Fruit fly (Drosophila melanogaster) whole organism, embryonic: ENCODE results near the gene Leash.

Experiments used
- Abd-B ChIP-seq: fragments of 200-800 bp; sonication (Bioruptor generic); optimal IDR thresholded peaks from 2 replicates; lab custom pipeline; 2018; ENCODE audit warnings: missing biosample characterization, mild to moderate bottlenecking, missing genetic modification characterization, moderate library complexity
- Ada2b ChIP-seq: fragments of 200-800 bp; sonication (Bioruptor generic); IDR thresholded peaks from 2 replicates; pipeline ENCODE4 v1.3.6; 2022; ENCODE audit warnings: missing biosample characterization, missing genetic modification characterization
- Asciz ChIP-seq: fragments of 200-800 bp; sonication (Bioruptor generic); optimal IDR thresholded peaks from 2 replicates; lab custom pipeline; 2017; ENCODE audit warnings: missing biosample characterization, mild to moderate bottlenecking, missing genetic modification characterization, missing genetic modification reagents
- CG10147 ChIP-seq: fragments of 200-800 bp; sonication (Bioruptor generic); optimal IDR thresholded peaks from 2 replicates; lab custom pipeline; 2019; ENCODE audit warnings: missing biosample characterization, mild to moderate bottlenecking, missing genetic modification characterization, moderate library complexity
- CG10209 ChIP-seq: fragments of 200-800 bp; sonication (Bioruptor generic); optimal IDR thresholded peaks from 3 replicates; lab custom pipeline; 2017; ENCODE audit warnings: missing biosample characterization, mild to moderate bottlenecking, missing genetic modification characterization, missing genetic modification reagents
- CG10565 ChIP-seq: fragments of 200-800 bp; sonication (Bioruptor generic); optimal IDR thresholded peaks from 3 replicates; lab custom pipeline; 2016; ENCODE audit warnings: missing biosample characterization, mild to moderate bottlenecking, missing genetic modification characterization
- CG13296 ChIP-seq: fragments of 200-800 bp; sonication (Bioruptor generic); optimal IDR thresholded peaks from 3 replicates; lab custom pipeline; 2018; ENCODE audit warnings: missing biosample characterization, mild to moderate bottlenecking, missing genetic modification characterization
- CG13624 ChIP-seq: fragments of 200-800 bp; sonication (Bioruptor generic); optimal IDR thresholded peaks from 2 replicates; lab custom pipeline; 2016; ENCODE audit warnings: missing biosample characterization, missing genetic modification characterization
- CG14441 ChIP-seq: fragments of 200-800 bp; sonication (Bioruptor generic); IDR thresholded peaks from 2 replicates; pipeline ENCODE4 v1.3.6; 2022; ENCODE audit warnings: missing biosample characterization, missing genetic modification characterization
- CG1647 ChIP-seq: fragments of 200-800 bp; sonication (Bioruptor generic); optimal IDR thresholded peaks from 3 replicates; lab custom pipeline; 2016; ENCODE audit warnings: missing biosample characterization, missing genetic modification characterization
- CG16815 ChIP-seq: fragments of 200-800 bp; sonication (Bioruptor generic); optimal IDR thresholded peaks from 3 replicates; lab custom pipeline; 2017; ENCODE audit warnings: missing biosample characterization, mild to moderate bottlenecking, missing genetic modification characterization
- CG17359 ChIP-seq: fragments of 200-800 bp; sonication (Bioruptor generic); optimal IDR thresholded peaks from 3 replicates; lab custom pipeline; 2018; ENCODE audit warnings: missing biosample characterization, mild to moderate bottlenecking, missing genetic modification characterization, moderate library complexity
- CG17361 ChIP-seq: fragments of 200-800 bp; sonication (Bioruptor generic); IDR thresholded peaks from 3 replicates; pipeline ENCODE4 v1.3.6; 2022; ENCODE audit warnings: missing biosample characterization, missing genetic modification characterization
- CG2116 ChIP-seq: fragments of 200-800 bp; sonication (Bioruptor generic); optimal IDR thresholded peaks from 3 replicates; lab custom pipeline; 2018; ENCODE audit warnings: missing biosample characterization, mild to moderate bottlenecking, missing genetic modification characterization
- CG2712 ChIP-seq: fragments of 200-800 bp; optimal IDR thresholded peaks from 3 replicates; lab custom pipeline; 2019; ENCODE audit warnings: missing biosample characterization, mild to moderate bottlenecking, missing genetic modification characterization, moderate library complexity
- CG30020 ChIP-seq: fragments of 200-800 bp; optimal IDR thresholded peaks from 2 replicates; lab custom pipeline; 2019; ENCODE audit warnings: missing biosample characterization, mild to moderate bottlenecking, missing genetic modification characterization, moderate library complexity
- CG3065 ChIP-seq: fragments of 200-800 bp; sonication (Bioruptor generic); optimal IDR thresholded peaks from 2 replicates; lab custom pipeline; 2016; ENCODE audit warnings: missing biosample characterization, missing genetic modification characterization
- CG3407 ChIP-seq: fragments of 200-800 bp; sonication (Bioruptor generic); optimal IDR thresholded peaks from 2 replicates; lab custom pipeline; 2018; ENCODE audit warnings: missing biosample characterization, mild to moderate bottlenecking, missing genetic modification characterization
- CG3726 ChIP-seq: fragments of 200-800 bp; sonication (Bioruptor generic); IDR thresholded peaks from 3 replicates; pipeline ENCODE4, ENCODE4 v1.3.6; 2022; ENCODE audit warnings: missing biosample characterization, missing genetic modification characterization
- CG4282 ChIP-seq: fragments of 200-800 bp; sonication (Bioruptor generic); optimal IDR thresholded peaks from 2 replicates; lab custom pipeline; 2016; ENCODE audit warnings: missing biosample characterization, missing genetic modification characterization
- CG6272 ChIP-seq: fragments of 200-800 bp; sonication (Bioruptor generic); IDR thresholded peaks from 2 replicates; pipeline ENCODE4 v1.3.6; 2022; ENCODE audit warnings: missing biosample characterization, missing genetic modification characterization
- CG7987 ChIP-seq: fragments of 200-800 bp; sonication (Bioruptor generic); optimal IDR thresholded peaks from 2 replicates; lab custom pipeline; 2018; ENCODE audit warnings: missing biosample characterization, mild to moderate bottlenecking, missing genetic modification characterization, moderate library complexity
- CkIIα-i1 ChIP-seq: fragments of 200-800 bp; sonication (Bioruptor generic); IDR thresholded peaks from 2 replicates; pipeline ENCODE4 v1.3.6; 2022; ENCODE audit warnings: missing biosample characterization, missing genetic modification characterization
- Dbx ChIP-seq: fragments of 200-800 bp; sonication (Bioruptor generic); IDR thresholded peaks from 3 replicates; pipeline ENCODE4 v1.3.6; 2022; ENCODE audit warnings: missing biosample characterization, missing genetic modification characterization
- Dref ChIP-seq: fragments of 200-800 bp; sonication (Bioruptor generic); IDR thresholded peaks from 2 replicates; pipeline ENCODE4 v1.3.6; 2022; ENCODE audit warnings: missing biosample characterization, missing genetic modification characterization
- Ets97D ChIP-seq: fragments of 200-800 bp; sonication (Bioruptor generic); optimal IDR thresholded peaks from 3 replicates; lab custom pipeline; 2016; ENCODE audit warnings: missing biosample characterization, missing genetic modification characterization
- HLH54F ChIP-seq: fragments of 200-800 bp; sonication (Bioruptor generic); optimal IDR thresholded peaks from 3 replicates; lab custom pipeline; 2016; ENCODE audit warnings: missing biosample characterization, missing genetic modification characterization
- Lhr ChIP-seq: fragments of 200-800 bp; sonication (Bioruptor generic); optimal IDR thresholded peaks from 3 replicates; lab custom pipeline; 2017; ENCODE audit warnings: mild to moderate bottlenecking, missing biosample characterization, missing genetic modification reagents, missing genetic modification characterization
- Nf-YA ChIP-seq: fragments of 200-800 bp; sonication (Bioruptor generic); IDR thresholded peaks from 2 replicates; pipeline ENCODE4 v1.3.6; 2022; ENCODE audit warnings: missing biosample characterization, missing genetic modification characterization
- Oaz ChIP-seq: fragments of 200-800 bp; sonication (Bioruptor generic); IDR thresholded peaks from 2 replicates; pipeline ENCODE4 v1.3.6; 2022; ENCODE audit warnings: missing biosample characterization, missing genetic modification characterization
- Rfx ChIP-seq: fragments of 200-800 bp; sonication (Bioruptor generic); IDR thresholded peaks from 2 replicates; pipeline ENCODE4 v1.3.6; 2022; ENCODE audit warnings: missing biosample characterization, missing genetic modification characterization
- ap ChIP-seq: fragments of 200-800 bp; sonication (Bioruptor generic); IDR thresholded peaks from 2 replicates; pipeline ENCODE4 v1.3.6; 2022; ENCODE audit warnings: missing biosample characterization, missing genetic modification characterization
- bab2 ChIP-seq: fragments of 200-800 bp; sonication (Bioruptor generic); optimal IDR thresholded peaks from 2 replicates; lab custom pipeline; 2016; ENCODE audit warnings: missing biosample characterization, missing genetic modification characterization
- chinmo ChIP-seq: fragments of 200-800 bp; sonication (Bioruptor generic); IDR thresholded peaks from 4 replicates; pipeline ENCODE4 v1.3.6; 2022; ENCODE audit warnings: missing biosample characterization, missing genetic modification characterization; ENCODE audit not compliant: partially characterized antibody
- croc ChIP-seq: fragments of 200-800 bp; sonication (Bioruptor generic); conservative IDR thresholded peaks from 3 replicates; pipeline ENCODE4 v1.3.6; 2022; ENCODE audit warnings: missing biosample characterization, missing genetic modification characterization
- disco-r ChIP-seq: fragments of 200-800 bp; sonication (Bioruptor generic); optimal IDR thresholded peaks from 2 replicates; lab custom pipeline; 2016; ENCODE audit warnings: missing biosample characterization, missing genetic modification characterization
- ewg ChIP-seq: fragments of 200-800 bp; sonication (Bioruptor generic); optimal IDR thresholded peaks from 3 replicates; lab custom pipeline; 2017; ENCODE audit warnings: mild to moderate bottlenecking, missing biosample characterization, missing genetic modification reagents, missing genetic modification characterization
- fru ChIP-seq: fragments of >200 bp; optimal IDR thresholded peaks from 2 replicates; lab custom pipeline; 2017
- gcm ChIP-seq: fragments of 200-800 bp; sonication (Bioruptor generic); optimal IDR thresholded peaks from 2 replicates; lab custom pipeline; 2019; ENCODE audit warnings: missing biosample characterization, mild to moderate bottlenecking, missing genetic modification characterization, moderate library complexity
- jigr1 ChIP-seq: fragments of 200-800 bp; sonication (Bioruptor generic); IDR thresholded peaks from 3 replicates; pipeline ENCODE4 v1.3.6; 2022; ENCODE audit warnings: missing biosample characterization, missing genetic modification characterization
- ken ChIP-seq: fragments of 200-800 bp; sonication (Bioruptor generic); IDR thresholded peaks from 3 replicates; pipeline ENCODE4 v1.3.6; 2022; ENCODE audit warnings: missing biosample characterization, missing genetic modification characterization
- nau ChIP-seq: fragments of 200-800 bp; sonication (Bioruptor generic); optimal IDR thresholded peaks from 3 replicates; lab custom pipeline; 2017; ENCODE audit warnings: missing biosample characterization, mild to moderate bottlenecking, missing genetic modification characterization, missing genetic modification reagents
- shn ChIP-seq: fragments of 200-800 bp; sonication (Bioruptor generic); optimal IDR thresholded peaks from 3 replicates; lab custom pipeline; 2016; ENCODE audit warnings: missing biosample characterization, missing genetic modification characterization
- sima ChIP-seq: fragments of 200-800 bp; sonication (Bioruptor generic); optimal IDR thresholded peaks from 2 replicates; lab custom pipeline; 2016; ENCODE audit warnings: missing biosample characterization, missing genetic modification characterization
- sisA ChIP-seq: fragments of 200-800 bp; sonication (Bioruptor generic); IDR thresholded peaks from 2 replicates; pipeline ENCODE4 v1.3.6; 2022; ENCODE audit warnings: missing biosample characterization, missing genetic modification characterization
- stwl ChIP-seq: fragments of 200-800 bp; sonication (Bioruptor generic); optimal IDR thresholded peaks from 3 replicates; lab custom pipeline; 2018; ENCODE audit warnings: missing biosample characterization, mild to moderate bottlenecking, missing genetic modification characterization, moderate library complexity
- tin ChIP-seq: fragments of 200-800 bp; sonication (Bioruptor generic); optimal IDR thresholded peaks from 3 replicates; lab custom pipeline; 2016; ENCODE audit warnings: missing biosample characterization, missing genetic modification characterization
- toy ChIP-seq: fragments of 200-800 bp; sonication (Bioruptor generic); IDR thresholded peaks from 2 replicates; pipeline ENCODE4 v1.3.6; 2022; ENCODE audit warnings: missing biosample characterization, missing genetic modification characterization
- tx ChIP-seq: fragments of 200-800 bp; sonication (Bioruptor generic); optimal IDR thresholded peaks from 2 replicates; lab custom pipeline; 2016; ENCODE audit warnings: missing biosample characterization, missing genetic modification characterization
- wek ChIP-seq: fragments of 200-800 bp; sonication (Bioruptor generic); optimal IDR thresholded peaks from 3 replicates; lab custom pipeline; 2018; ENCODE audit warnings: missing biosample characterization, mild to moderate bottlenecking, missing genetic modification characterization, moderate library complexity
- yki ChIP-seq: fragments of >200 bp; optimal IDR thresholded peaks from 3 replicates; lab custom pipeline; 2018
- zfh1 ChIP-seq: fragments of 200-800 bp; sonication (Bioruptor generic); IDR thresholded peaks from 3 replicates; pipeline ENCODE4 v1.3.6; 2022; ENCODE audit warnings: missing biosample characterization, missing genetic modification characterization

Leash gene

dm6 chr3R:10872148-10872783 is 13.1 kb upstream of the Leash start, which contains the start of gene Fdh (continued):
- TF ChIP-seq CG30020 (tag; lab: Kevin White, UChicago) (peak; percentile 39), Lhr (GFP tag; lab: Kevin White, UChicago) (peak; percentile 83), CG6272 (GFP tag; lab: Robert Waterston, UW) (no peak), Ada2b (GFP tag; lab: Robert Waterston, UW) (no peak), nau (GFP tag; lab: Kevin White, UChicago) (peak; percentile 49), CG4282 (GFP tag; lab: Kevin White, UChicago) (no peak), CG2116 (GFP tag; lab: Kevin White, UChicago) (peak; percentile 61), gcm (peak; percentile 59), CG10147 (GFP tag; lab: Kevin White, UChicago) (peak; percentile 58), Abd-B (GFP tag; lab: Kevin White, UChicago) (no peak), sima (GFP tag; lab: Kevin White, UChicago) (no peak), CG3065 (GFP tag; lab: Kevin White, UChicago) (peak; percentile 29), zfh1 (GFP tag; lab: Robert Waterston, UW) (peak; percentile 70), Nf-YA (no peak), CG2712 (tag; lab: Kevin White, UChicago) (peak; percentile 80), ken (0 out of 3 replicates have a peak, but pooled peaks have one; percentile 26), Asciz (GFP tag; lab: Kevin White, UChicago) (peak; percentile 64), disco-r (peak; percentile 2), CG1647 (no peak), tx (GFP tag; lab: Kevin White, UChicago) (no peak), chinmo (GFP tag; lab: Robert Waterston, UW) (no peak), Dref (no peak), CG16815 (GFP tag; lab: Kevin White, UChicago) (no peak), bab2 (peak; percentile 55), fru (lab: Kevin White, UChicago) (no peak), CG17361 (peak; percentile 81), CG14441 (GFP tag; lab: Robert Waterston, UW) (no peak), croc (GFP tag; lab: Robert Waterston, UW) (no peak; the same call in 2 of the 3 replicates), jigr1 (no peak), CG3407 (peak; percentile 52), CG7987 (peak; percentile 34), CkIIα-i1 (no peak), CG17359 (tag; lab: Kevin White, UChicago) (peak; percentile 63), CG13296 (GFP tag; lab: Kevin White, UChicago) (peak; percentile 61), Rfx (GFP tag; lab: Robert Waterston, UW) (peak; percentile 36; the same call in 1 of the 2 replicates), yki (lab: Kevin White, UChicago) (no peak), ewg (GFP tag; lab: Kevin White, UChicago) (peak; percentile 96), stwl (tag; lab: Kevin White, UChicago) (peak; percentile 74), Ets97D (GFP tag; lab: Kevin White, UChicago) (peak; percentile 95), shn (GFP tag; lab: Kevin White, UChicago) (no peak), toy (GFP tag; lab: Robert Waterston, UW) (no peak), CG10209 (peak; percentile 44), CG13624 (GFP tag; lab: Kevin White, UChicago) (peak; percentile 13), wek (GFP tag; lab: Kevin White, UChicago) (no peak), ap (GFP tag; lab: Robert Waterston, UW) (no peak), tin (GFP tag; lab: Kevin White, UChicago) (peak; percentile 55), HLH54F (GFP tag; lab: Kevin White, UChicago) (no peak), CG3726 (no peak), CG10565 (GFP tag; lab: Kevin White, UChicago) (no peak), Dbx (GFP tag; lab: Robert Waterston, UW) (peak; percentile 54; the same call in 1 of the 3 replicates), Oaz (GFP tag; lab: Robert Waterston, UW) (no peak), sisA (GFP tag; lab: Robert Waterston, UW) (no peak)
